Fruit fly (Drosophila melanogaster) whole organism, embryonic: ENCODE measurements around the gene Pde11.
A peak's percentile ranks its signal among the peaks of the same experiment; 100 is the strongest.

Source experiments
- Asciz ChIP-seq: fragments of 200-800 bp; sonication (Bioruptor generic); optimal IDR thresholded peaks from 2 replicates; lab custom pipeline; 2017; ENCODE audit warnings: missing biosample characterization, mild to moderate bottlenecking, missing genetic modification characterization, missing genetic modification reagents
- CG10543 ChIP-seq: fragments of 200-800 bp; sonication (Bioruptor generic); optimal IDR thresholded peaks from 3 replicates; lab custom pipeline; 2017; ENCODE audit warnings: missing biosample characterization, mild to moderate bottlenecking, missing genetic modification characterization, moderate library complexity
- CG12219 ChIP-seq: fragments of 200-800 bp; sonication (Bioruptor generic); optimal IDR thresholded peaks from 3 replicates; lab custom pipeline; 2018; ENCODE audit warnings: missing biosample characterization, mild to moderate bottlenecking, missing genetic modification characterization
- CG12942 ChIP-seq: fragments of 200-800 bp; sonication (Bioruptor generic); optimal IDR thresholded peaks from 3 replicates; lab custom pipeline; 2016; ENCODE audit warnings: missing biosample characterization, missing genetic modification characterization
- CG13894 ChIP-seq: fragments of 200-800 bp; sonication (Bioruptor generic); optimal IDR thresholded peaks from 3 replicates; lab custom pipeline; 2018; ENCODE audit warnings: missing biosample characterization, mild to moderate bottlenecking, missing genetic modification characterization, moderate library complexity
- CG15601 ChIP-seq: fragments of 200-800 bp; sonication (Bioruptor generic); optimal IDR thresholded peaks from 3 replicates; lab custom pipeline; 2019; ENCODE audit warnings: missing biosample characterization, mild to moderate bottlenecking, missing genetic modification characterization, moderate library complexity
- CG17612 ChIP-seq: fragments of 200-800 bp; sonication (Bioruptor generic); IDR thresholded peaks from 2 replicates; pipeline ENCODE4 v1.3.6; 2022; ENCODE audit warnings: missing biosample characterization, missing genetic modification characterization
- CG18764 ChIP-seq: fragments of 200-800 bp; sonication (Bioruptor generic); optimal IDR thresholded peaks from 3 replicates; lab custom pipeline; 2016; ENCODE audit warnings: missing biosample characterization, missing genetic modification characterization
- CG2199 ChIP-seq: fragments of 200-800 bp; sonication (Bioruptor generic); IDR thresholded peaks from 3 replicates; pipeline ENCODE4 v1.3.6; 2022; ENCODE audit warnings: missing biosample characterization, missing genetic modification characterization
- CG30020 ChIP-seq: fragments of 200-800 bp; optimal IDR thresholded peaks from 2 replicates; lab custom pipeline; 2019; ENCODE audit warnings: missing biosample characterization, mild to moderate bottlenecking, missing genetic modification characterization, moderate library complexity
- CG3163 ChIP-seq: fragments of 200-800 bp; sonication (Bioruptor generic); optimal IDR thresholded peaks from 3 replicates; lab custom pipeline; 2016; ENCODE audit warnings: missing biosample characterization, missing genetic modification characterization
- CG4854 ChIP-seq: fragments of 200-800 bp; sonication (Bioruptor generic); optimal IDR thresholded peaks from 2 replicates; lab custom pipeline; 2016; ENCODE audit warnings: missing biosample characterization, missing genetic modification characterization, inconsistent platforms
- CG5180 ChIP-seq: fragments of 200-800 bp; sonication (Bioruptor generic); optimal IDR thresholded peaks from 3 replicates; lab custom pipeline; 2017; ENCODE audit warnings: missing biosample characterization, missing genetic modification characterization, mild to moderate bottlenecking, moderate library complexity, missing genetic modification reagents
- CG6683 ChIP-seq: fragments of 200-800 bp; sonication (Bioruptor generic); optimal IDR thresholded peaks from 2 replicates; lab custom pipeline; 2017; ENCODE audit warnings: missing biosample characterization, mild to moderate bottlenecking, missing genetic modification characterization, missing genetic modification reagents
- CG7963 ChIP-seq: fragments of 200-800 bp; sonication (Bioruptor generic); IDR thresholded peaks from 3 replicates; pipeline ENCODE4 v1.3.6; 2022; ENCODE audit warnings: missing biosample characterization, missing genetic modification characterization; ENCODE audit not compliant: partially characterized antibody
- CG8944 ChIP-seq: fragments of 200-800 bp; sonication (Bioruptor generic); optimal IDR thresholded peaks from 3 replicates; lab custom pipeline; 2016; ENCODE audit warnings: missing biosample characterization, missing genetic modification characterization
- CG9215 ChIP-seq: fragments of 200-800 bp; sonication (Bioruptor generic); IDR thresholded peaks from 2 replicates; pipeline ENCODE4 v1.3.6; 2022; ENCODE audit warnings: missing biosample characterization, missing genetic modification characterization
- CG9437 ChIP-seq: fragments of 200-800 bp; sonication (Bioruptor generic); optimal IDR thresholded peaks from 2 replicates; lab custom pipeline; 2018; ENCODE audit warnings: missing biosample characterization, mild to moderate bottlenecking, missing genetic modification characterization
- Doc2 ChIP-seq: fragments of 200-800 bp; sonication (Bioruptor generic); IDR thresholded peaks from 2 replicates; pipeline ENCODE4 v1.3.6; 2022; ENCODE audit warnings: missing biosample characterization, missing genetic modification characterization
- E2f2 ChIP-seq: fragments of 200-800 bp; sonication (Bioruptor generic); IDR thresholded peaks from 2 replicates; pipeline ENCODE4 v1.3.6; 2022; ENCODE audit warnings: missing biosample characterization, missing genetic modification characterization
- Lhr ChIP-seq: fragments of 200-800 bp; sonication (Bioruptor generic); optimal IDR thresholded peaks from 3 replicates; lab custom pipeline; 2017; ENCODE audit warnings: mild to moderate bottlenecking, missing biosample characterization, missing genetic modification reagents, missing genetic modification characterization
- MBD-R2 ChIP-seq: fragments of 200-800 bp; sonication (Bioruptor generic); IDR thresholded peaks from 2 replicates; pipeline ENCODE4 v1.3.6; 2022; ENCODE audit warnings: missing biosample characterization, missing genetic modification characterization
- Max ChIP-seq: fragments of 200-800 bp; sonication (Bioruptor generic); optimal IDR thresholded peaks from 2 replicates; lab custom pipeline; 2016; ENCODE audit warnings: missing biosample characterization, mild to moderate bottlenecking, missing genetic modification characterization
- NC2α ChIP-seq: fragments of 200-800 bp; sonication (Bioruptor generic); optimal IDR thresholded peaks from 2 replicates; lab custom pipeline; 2016; ENCODE audit warnings: missing biosample characterization, missing genetic modification characterization
- Neu2 ChIP-seq: fragments of 200-800 bp; sonication (Bioruptor generic); optimal IDR thresholded peaks from 3 replicates; lab custom pipeline; 2016; ENCODE audit warnings: missing biosample characterization, missing genetic modification characterization, borderline replicate concordance
- Nf-YC ChIP-seq: fragments of 200-800 bp; optimal IDR thresholded peaks from 3 replicates; lab custom pipeline; 2019; ENCODE audit warnings: missing biosample characterization, mild to moderate bottlenecking, missing genetic modification characterization, moderate library complexity
- NfI ChIP-seq: fragments of 200-800 bp; sonication (Bioruptor generic); optimal IDR thresholded peaks from 3 replicates; lab custom pipeline; 2018; ENCODE audit warnings: missing biosample characterization, mild to moderate bottlenecking, missing genetic modification characterization, moderate library complexity
- Ptx1 ChIP-seq: fragments of 200-800 bp; sonication (Bioruptor generic); IDR thresholded peaks from 2 replicates; pipeline ENCODE4 v1.3.6; 2022; ENCODE audit warnings: missing biosample characterization, missing genetic modification characterization
- Sin3A ChIP-seq: fragments of >200 bp; optimal IDR thresholded peaks from 2 replicates; lab custom pipeline; 2018
- Spps ChIP-seq: fragments of 200-800 bp; sonication (Bioruptor generic); optimal IDR thresholded peaks from 2 replicates; lab custom pipeline; 2018; ENCODE audit warnings: missing biosample characterization, mild to moderate bottlenecking, missing genetic modification characterization
- Tbp ChIP-seq: fragments of >200 bp; optimal IDR thresholded peaks from 2 replicates; lab custom pipeline; 2018; ENCODE audit warnings: missing biosample characterization, missing genetic modification characterization
- bcd ChIP-seq: fragments of 200-800 bp; sonication (Bioruptor generic); optimal IDR thresholded peaks from 2 replicates; lab custom pipeline; 2017; ENCODE audit warnings: missing biosample characterization, mild to moderate bottlenecking, missing genetic modification characterization
- dysf ChIP-seq: fragments of 200-800 bp; sonication (Bioruptor generic); IDR thresholded peaks from 3 replicates; pipeline ENCODE4 v1.3.6; 2022; ENCODE audit warnings: missing biosample characterization, missing genetic modification characterization
- eve ChIP-seq, 2 experiments: fragments of >200 bp; optimal IDR thresholded peaks; 2 replicates each; lab custom pipeline; 2017; ENCODE audit warnings: missing biosample characterization in 2 of 2, missing genetic modification characterization in 2 of 2
- eyg ChIP-seq: fragments of 200-800 bp; sonication (Bioruptor generic); optimal IDR thresholded peaks from 3 replicates; lab custom pipeline; 2016; ENCODE audit warnings: missing biosample characterization, missing genetic modification characterization
- fd3F ChIP-seq: fragments of 200-800 bp; sonication (Bioruptor generic); optimal IDR thresholded peaks from 2 replicates; lab custom pipeline; 2018; ENCODE audit warnings: missing biosample characterization, mild to moderate bottlenecking, missing genetic modification characterization, moderate library complexity
- gce ChIP-seq: fragments of 200-800 bp; sonication (Bioruptor generic); IDR thresholded peaks from 3 replicates; pipeline ENCODE4 v1.3.6; 2022; ENCODE audit warnings: missing biosample characterization, missing genetic modification characterization
- ham ChIP-seq: fragments of 200-800 bp; sonication (Bioruptor generic); IDR thresholded peaks from 2 replicates; pipeline ENCODE4 v1.3.6; 2022; ENCODE audit warnings: missing biosample characterization, missing genetic modification characterization
- lab ChIP-seq: fragments of 200-800 bp; sonication (Bioruptor generic); optimal IDR thresholded peaks from 3 replicates; lab custom pipeline; 2017; ENCODE audit warnings: missing biosample characterization, missing genetic modification characterization, mild to moderate bottlenecking, moderate library complexity, missing genetic modification reagents
- lilli ChIP-seq: fragments of 200-800 bp; sonication (Bioruptor generic); optimal IDR thresholded peaks from 3 replicates; lab custom pipeline; 2016; ENCODE audit warnings: missing biosample characterization, missing genetic modification characterization
- pnt ChIP-seq: fragments of 200-800 bp; sonication (Bioruptor generic); optimal IDR thresholded peaks from 3 replicates; lab custom pipeline; 2016; ENCODE audit warnings: missing biosample characterization, missing genetic modification characterization
- run ChIP-seq: fragments of 200-800 bp; sonication (Bioruptor generic); optimal IDR thresholded peaks from 3 replicates; lab custom pipeline; 2018; ENCODE audit warnings: missing biosample characterization, mild to moderate bottlenecking, missing genetic modification characterization
- sens ChIP-seq: fragments of 200-800 bp; sonication (Bioruptor generic); peaks from one replicate; lab custom pipeline; 2016; ENCODE audit warnings: missing biosample characterization, missing genetic modification characterization
- sqz ChIP-seq: fragments of 200-800 bp; sonication (Bioruptor generic); optimal IDR thresholded peaks from 3 replicates; lab custom pipeline; 2018; ENCODE audit warnings: missing biosample characterization, mild to moderate bottlenecking, missing genetic modification characterization
- stwl ChIP-seq: fragments of 200-800 bp; sonication (Bioruptor generic); optimal IDR thresholded peaks from 3 replicates; lab custom pipeline; 2018; ENCODE audit warnings: missing biosample characterization, mild to moderate bottlenecking, missing genetic modification characterization, moderate library complexity
- unpg ChIP-seq: fragments of 200-800 bp; sonication (Bioruptor generic); optimal IDR thresholded peaks from 3 replicates; lab custom pipeline; 2018; ENCODE audit warnings: missing biosample characterization, mild to moderate bottlenecking, missing genetic modification characterization, moderate library complexity
- vfl ChIP-seq: fragments of 200-800 bp; sonication (Bioruptor generic); optimal IDR thresholded peaks from 2 replicates; lab custom pipeline; 2016; ENCODE audit warnings: missing biosample characterization, missing genetic modification characterization
- vvl ChIP-seq: fragments of 200-800 bp; sonication (Bioruptor generic); IDR thresholded peaks from 2 replicates; pipeline ENCODE4 v1.3.6; 2022; ENCODE audit warnings: missing biosample characterization, missing genetic modification characterization
- zen ChIP-seq: fragments of 200-800 bp; sonication (Bioruptor generic); optimal IDR thresholded peaks from 3 replicates; lab custom pipeline; 2018; ENCODE audit warnings: missing biosample characterization, mild to moderate bottlenecking, missing genetic modification characterization, moderate library complexity

The Pde11 gene

dm6 chr2L:18621357-18622211 is 31.4 kb upstream of the Pde11 start (continued):
- TF ChIP-seq unpg (peak; percentile 82), NC2α (no peak), CG8944 (peak; percentile 3), fd3F (peak; percentile 74), dysf (GFP tag; lab: Robert Waterston, UW) (peak; percentile 84), Sin3A (lab: Kevin White, UChicago) (no peak), MBD-R2 (peak; percentile 48; the same call in 1 of the 2 replicates), CG2199 (GFP tag; lab: Robert Waterston, UW) (0 out of 3 replicates have a peak, but pooled peaks have one; percentile 43), CG30020 (tag; lab: Kevin White, UChicago) (peak; percentile 30), CG3163 (GFP tag; lab: Kevin White, UChicago) (no peak), lab (peak; percentile 88), vvl (GFP tag; lab: Robert Waterston, UW) (peak; percentile 85), gce (GFP tag; lab: Robert Waterston, UW) (0 out of 3 replicates have a peak, but pooled peaks have one; percentile 39), Ptx1 (GFP tag; lab: Robert Waterston, UW) (peak; percentile 82), CG9437 (GFP tag; lab: Kevin White, UChicago) (peak; percentile 64), lilli (GFP tag; lab: Kevin White, UChicago) (peak; percentile 78), zen (tag; lab: Kevin White, UChicago) (peak; percentile 73), CG17612 (GFP tag; lab: Robert Waterston, UW) (peak; percentile 45; the same call in 1 of the 2 replicates), bcd (GFP tag; lab: Kevin White, UChicago) (peak; percentile 79), CG15601 (tag; lab: Kevin White, UChicago) (peak; percentile 67), CG4854 (GFP tag; lab: Kevin White, UChicago) (peak; percentile 56), CG6683 (GFP tag; lab: Kevin White, UChicago) (peak; percentile 58), vfl (peak; percentile 41), sens (GFP tag; lab: Kevin White, UChicago) (peak; percentile 93), CG5180 (GFP tag; lab: Kevin White, UChicago) (peak; percentile 38), Lhr (peak; percentile 20), Tbp (no peak), Spps (tag; lab: Kevin White, UChicago) (peak; percentile 69), CG12219 (GFP tag; lab: Kevin White, UChicago) (peak; percentile 48), CG7963 (GFP tag; lab: Robert Waterston, UW) (no peak), stwl (no peak), Max (GFP tag; lab: Kevin White, UChicago) (peak; percentile 59), CG13894 (tag; lab: Kevin White, UChicago) (peak; percentile 76), CG18764 (GFP tag; lab: Kevin White, UChicago) (peak; percentile 50), CG12942 (GFP tag; lab: Kevin White, UChicago) (peak; percentile 25), CG10543 (GFP tag; lab: Kevin White, UChicago) (peak; percentile 85), eve (GFP tag; optimal IDR thresholded peaks at IDR 0.05; lab: Kevin White, UChicago) (no peak), run (tag; lab: Kevin White, UChicago) (peak; percentile 85), Neu2 (GFP tag; lab: Kevin White, UChicago) (no peak), eyg (GFP tag; lab: Kevin White, UChicago) (no peak), ham (0 out of 2 replicates have a peak, but pooled peaks have one; percentile 22), Doc2 (GFP tag; lab: Robert Waterston, UW) (no peak), pnt (no peak), sqz (peak; percentile 48), NfI (peak; percentile 69), CG9215 (GFP tag; lab: Robert Waterston, UW) (peak; percentile 78), Nf-YC (tag; lab: Kevin White, UChicago) (peak; percentile 50), Asciz (peak; percentile 66), E2f2 (peak; percentile 60)
